Worm (Caenorhabditis elegans): ENCODE data around the gene nhr-38.

DNA sequence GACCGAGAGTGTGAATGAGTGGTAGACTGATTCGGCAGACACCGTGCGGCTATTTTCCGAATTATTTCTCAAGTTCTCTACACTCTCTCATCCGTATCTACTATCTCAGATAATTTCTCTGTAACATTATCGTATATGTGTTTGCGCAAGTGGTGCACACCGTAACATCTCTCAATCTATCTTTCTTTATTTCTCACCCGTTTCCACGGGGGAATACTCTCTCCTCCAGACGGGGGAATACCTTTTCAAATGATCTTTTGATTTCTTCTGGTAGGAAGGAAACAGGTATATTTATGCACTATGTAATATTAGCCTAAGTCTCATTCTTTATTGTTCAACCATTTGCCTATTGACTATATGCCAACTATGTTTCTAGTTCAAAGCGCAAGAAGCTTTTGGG, 42.9 kb upstream of the nhr-38 start:
- no peak for TF ChIP-seq tbx-8 (GFP tag; optimal IDR thresholded peaks at IDR 0.05)
- TF ChIP-seq pha-4 (tag; optimal IDR thresholded peaks at IDR 0.05): peak; percentile 50
- no peak for TF ChIP-seq mep-1 (tag; optimal IDR thresholded peaks at IDR 0.05)
- no peak for TF ChIP-seq blmp-1 (tag; optimal IDR thresholded peaks at IDR 0.05)

Measured in whole organism, mixed stage, embryonic.